Worm (Caenorhabditis elegans): Measurements from ENCODE around the gene srh-16.

srh-16 gene

DNA sequence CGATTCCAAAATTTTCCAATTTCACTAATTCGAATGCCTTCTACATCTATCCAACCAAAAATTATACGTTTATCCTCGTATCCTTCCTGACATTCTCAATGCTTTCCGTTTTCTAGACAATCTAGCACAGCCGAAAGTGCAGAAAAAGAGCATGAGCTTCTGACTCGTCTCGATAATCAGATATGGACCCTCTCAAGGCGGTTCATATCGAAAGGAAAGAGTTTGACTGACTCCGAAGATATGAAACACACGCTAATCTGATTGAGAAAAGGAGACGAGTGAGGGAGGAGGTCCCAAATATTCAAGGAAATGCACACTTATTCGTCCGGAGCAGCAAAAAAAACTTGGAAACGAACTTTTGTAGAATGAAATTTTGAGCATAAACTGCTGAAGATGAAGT is 37.5 kb downstream of the srh-16 start:
- TF ChIP-seq tbx-2 (tag; optimal IDR thresholded peaks at IDR 0.05) (no peak), efl-1 (optimal IDR thresholded peaks at IDR 0.05) (no peak), efl-1 (GFP tag; optimal IDR thresholded peaks at IDR 0.05 in 1 of 2) (peak in 1 of 2 experiments; percentile 86), fkh-8 (tag; optimal IDR thresholded peaks at IDR 0.05) (no peak), pag-3 (tag; optimal IDR thresholded peaks at IDR 0.05; ENCODE audit: borderline replicate concordance, insufficient read depth) (no peak), lin-14 (GFP tag; optimal IDR thresholded peaks at IDR 0.05) (peak; percentile 12)

DNA sequence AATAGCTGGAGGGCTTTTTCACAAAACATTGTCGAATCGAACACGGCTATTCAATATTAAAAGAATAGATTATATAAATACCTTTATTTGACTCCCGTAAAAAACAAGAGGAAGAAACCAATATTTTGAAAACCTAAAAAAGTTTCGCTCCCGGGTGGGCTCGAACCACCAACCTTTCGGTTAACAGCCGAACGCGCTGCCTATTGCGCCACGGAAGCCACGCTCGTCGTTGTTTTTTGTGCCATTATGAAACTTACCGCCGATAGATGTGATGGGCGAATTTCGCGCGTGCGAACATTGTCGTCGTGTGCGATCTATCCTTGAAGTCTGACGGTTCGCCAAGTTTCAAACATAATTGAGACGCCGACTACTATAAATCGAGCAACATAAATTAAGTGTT is 40.2 kb downstream of the srh-16 start:
- peak; percentile 33 for TF ChIP-seq nhr-47 (tag; optimal IDR thresholded peaks at IDR 0.05)
- no peak for TF ChIP-seq hlh-4 (tag; optimal IDR thresholded peaks at IDR 0.05)
- no peak for TF ChIP-seq vab-15 (tag; optimal IDR thresholded peaks at IDR 0.05)
- peak; percentile 71 for TF ChIP-seq nhr-85 (tag)
- peak; percentile 29 to 51 for TF ChIP-seq lsy-2 (tag; optimal IDR thresholded peaks at IDR 0.05)
- no peak for TF ChIP-seq tbx-2 (tag; optimal IDR thresholded peaks at IDR 0.05)
- no peak for TF ChIP-seq unc-30 (tag; optimal IDR thresholded peaks at IDR 0.05)
- TF ChIP-seq pqm-1 (tag; optimal IDR thresholded peaks at IDR 0.05), result no peak
- no peak for TF ChIP-seq ceh-63 (GFP tag; optimal IDR thresholded peaks at IDR 0.05)
- TF ChIP-seq nhr-11 (tag; optimal IDR thresholded peaks at IDR 0.05), result no peak
- TF ChIP-seq egl-27 (tag; optimal IDR thresholded peaks at IDR 0.05), result no peak
- no peak for TF ChIP-seq dsc-1 (tag; optimal IDR thresholded peaks at IDR 0.05)
- no peak for TF ChIP-seq snpc-4 (tag; optimal IDR thresholded peaks at IDR 0.05)
- peak; percentile 10 for TF ChIP-seq nhr-20 (tag; optimal IDR thresholded peaks at IDR 0.05)
- no peak for TF ChIP-seq grh-1 (GFP tag; IDR thresholded peaks at IDR 0.05)
- no peak for TF ChIP-seq pag-3 (tag; optimal IDR thresholded peaks at IDR 0.05; ENCODE audit: borderline replicate concordance, insufficient read depth)
- no peak for TF ChIP-seq sup-37 (GFP tag; optimal IDR thresholded peaks at IDR 0.05)
- no peak for TF ChIP-seq fos-1 (tag; optimal IDR thresholded peaks at IDR 0.05)
- TF ChIP-seq mef-2 (tag; optimal IDR thresholded peaks at IDR 0.05), result no peak
- TF ChIP-seq nhr-12 (tag; optimal IDR thresholded peaks at IDR 0.05), result no peak
- no peak for TF ChIP-seq lin-15B (tag; optimal IDR thresholded peaks at IDR 0.05)
- TF ChIP-seq dpl-1 (GFP tag; optimal IDR thresholded peaks at IDR 0.05), result peak in 2 of 3 experiments; percentile 22 to 32
- TF ChIP-seq ceh-90 (tag; optimal IDR thresholded peaks at IDR 0.05), result no peak
- TF ChIP-seq ceh-8 (GFP tag; optimal IDR thresholded peaks at IDR 0.05), result no peak
- TF ChIP-seq skn-1 (tag; optimal IDR thresholded peaks at IDR 0.05), result no peak
- TF ChIP-seq nhr-90 (tag; optimal IDR thresholded peaks at IDR 0.05; ENCODE audit: poor library complexity), result peak; percentile 29
- no peak for TF ChIP-seq aha-1 (tag; optimal IDR thresholded peaks at IDR 0.05)
- no peak for TF ChIP-seq irx-1 (tag; optimal IDR thresholded peaks at IDR 0.05)
- no peak for TF ChIP-seq aly-2 (tag; optimal IDR thresholded peaks at IDR 0.05)
- TF ChIP-seq tlp-1 (tag; optimal IDR thresholded peaks at IDR 0.05), result no peak
- TF ChIP-seq hpl-2 (GFP tag; optimal IDR thresholded peaks at IDR 0.05), result no peak
- TF ChIP-seq nhr-28 (tag; optimal IDR thresholded peaks at IDR 0.05), result no peak
- peak; percentile 50 for TF ChIP-seq rnt-1 (tag; optimal IDR thresholded peaks at IDR 0.05)
- no peak for TF ChIP-seq elt-3 (tag; optimal IDR thresholded peaks at IDR 0.05)
- peak; percentile 20 for TF ChIP-seq lin-14 (GFP tag; optimal IDR thresholded peaks at IDR 0.05)
- no peak for TF ChIP-seq mep-1 (tag; optimal IDR thresholded peaks at IDR 0.05)
- TF ChIP-seq unc-130 (tag; optimal IDR thresholded peaks at IDR 0.05), result no peak
- TF ChIP-seq egl-13 (tag; optimal IDR thresholded peaks at IDR 0.05), result no peak
- TF ChIP-seq blmp-1 (tag; optimal IDR thresholded peaks at IDR 0.05), result no peak
- no peak for TF ChIP-seq ceh-88 (GFP tag; IDR thresholded peaks at IDR 0.05)
- TF ChIP-seq sox-4 (tag; optimal IDR thresholded peaks at IDR 0.05), result no peak
- no peak for TF ChIP-seq ztf-11 (tag; optimal IDR thresholded peaks at IDR 0.05)
- no peak for TF ChIP-seq C04F5.9 (tag; optimal IDR thresholded peaks at IDR 0.05)
- no peak for TF ChIP-seq lin-39 (tag; optimal IDR thresholded peaks at IDR 0.05)
- TF ChIP-seq zip-4 (GFP tag; optimal IDR thresholded peaks at IDR 0.05), result no peak
- TF ChIP-seq isw-1 (GFP tag; IDR thresholded peaks at IDR 0.05), result no peak
- TF ChIP-seq efl-1 (optimal IDR thresholded peaks at IDR 0.05), result peak in 1 of 2 experiments; percentile 43
- TF ChIP-seq efl-1 (GFP tag; optimal IDR thresholded peaks at IDR 0.05 in 1 of 2), result peak; percentile 29 to 94
- no peak for TF ChIP-seq mab-9 (GFP tag; IDR thresholded peaks at IDR 0.05)
- TF ChIP-seq zag-1 (tag; optimal IDR thresholded peaks at IDR 0.05), result no peak
- no peak for TF ChIP-seq nhr-76 (tag; optimal IDR thresholded peaks at IDR 0.05)

Data from whole organism, L1 larva.